Worm (Caenorhabditis elegans) whole organism, L4 larva: Measurements from ENCODE around the gene ins-12.

ENCODE experiments used
- F10B5.3 ChIP-seq: sonication (generic microtip); optimal IDR thresholded peaks from 2 replicates; lab custom pipeline; 2016; ENCODE audit warnings: mild to moderate bottlenecking, missing genetic modification characterization, missing compliant biosample characterization
- F44E2.7 ChIP-seq: fragments of 200-800 bp; sonication (Bioruptor generic); IDR thresholded peaks from 2 replicates; pipeline ENCODE4 v2.1.2; 2022; ENCODE audit warnings: missing genetic modification characterization, missing compliant biosample characterization
- T20F7.1 ChIP-seq: fragments of 200-800 bp; sonication (Bioruptor generic); optimal IDR thresholded peaks from 2 replicates; lab custom pipeline; 2018; ENCODE audit warnings: mild to moderate bottlenecking, missing genetic modification characterization, missing compliant biosample characterization
- T26A8.4 ChIP-seq: fragments of 200-800 bp; sonication (Bioruptor generic); IDR thresholded peaks from 2 replicates; pipeline ENCODE4 v1.3.6; 2022; ENCODE audit warnings: missing genetic modification characterization, missing compliant biosample characterization
- Y105C5A.15 ChIP-seq: fragments of 200-800 bp; sonication (Bioruptor generic); IDR thresholded peaks from 2 replicates; pipeline ENCODE4 v1.3.6; 2022; ENCODE audit warnings: missing genetic modification characterization, missing compliant biosample characterization
- Y48G9A.11 ChIP-seq: fragments of 200-800 bp; sonication (Bioruptor generic); IDR thresholded peaks from 2 replicates; pipeline ENCODE4 v1.3.6; 2022; ENCODE audit warnings: missing genetic modification reagents, missing genetic modification characterization, missing compliant biosample characterization
- Y5F2A.4 ChIP-seq: fragments of 200-800 bp; sonication (Bioruptor generic); optimal IDR thresholded peaks from 2 replicates; lab custom pipeline; 2018; ENCODE audit warnings: mild to moderate bottlenecking, missing genetic modification characterization, missing compliant biosample characterization
- Y75B8A.6 ChIP-seq: fragments of 200-800 bp; sonication (Bioruptor generic); IDR thresholded peaks from 2 replicates; pipeline ENCODE4 v1.3.6; 2022; ENCODE audit warnings: missing genetic modification reagents, missing genetic modification characterization, missing compliant biosample characterization
- ZK546.5 ChIP-seq, 2 experiments: sonication (generic microtip); optimal IDR thresholded peaks; 2 replicates each; lab custom pipeline; 2017; ENCODE audit warnings: missing biosample characterization in 2 of 2, missing genetic modification characterization in 2 of 2
- aha-1 ChIP-seq: fragments of 150-350 bp; peaks from one replicate; lab custom pipeline; 2014; ENCODE audit warnings: missing biosample characterization, missing genetic modification characterization
- daf-16 ChIP-seq, 3 experiments: sonication (generic microtip); optimal IDR thresholded peaks; 2 replicates each; lab custom pipeline; 2016 to 2017; ENCODE audit warnings: missing genetic modification characterization in 3 of 3, missing genetic modification reagents in 3 of 3, mild to moderate bottlenecking in 2 of 3, missing compliant biosample characterization in 2 of 3, missing biosample characterization in 1 of 3, moderate library complexity in 1 of 3
- dmd-6 ChIP-seq: fragments of 200-800 bp; sonication (Bioruptor generic); IDR thresholded peaks from 2 replicates; pipeline ENCODE4 v1.3.6; 2022; ENCODE audit warnings: missing genetic modification reagents, missing genetic modification characterization, missing compliant biosample characterization
- dmd-8 ChIP-seq: fragments of 200-800 bp; sonication (Bioruptor generic); IDR thresholded peaks from 2 replicates; pipeline ENCODE4 v1.3.6; 2022; ENCODE audit warnings: missing genetic modification characterization, missing compliant biosample characterization
- dve-1 ChIP-seq: sonication (generic microtip); optimal IDR thresholded peaks from 2 replicates; lab custom pipeline; 2017; ENCODE audit warnings: antibody characterized with exemption, mild to moderate bottlenecking, missing genetic modification characterization, missing compliant biosample characterization; ENCODE audit not compliant: insufficient read depth
- fkh-10 ChIP-seq: fragments of 150-350 bp; optimal IDR thresholded peaks from 2 replicates; lab custom pipeline; 2014; ENCODE audit warnings: missing biosample characterization, missing genetic modification reagents, missing genetic modification characterization
- gei-8 ChIP-seq: fragments of 200-800 bp; sonication (Bioruptor generic); optimal IDR thresholded peaks from 2 replicates; lab custom pipeline; 2018; ENCODE audit warnings: mild to moderate bottlenecking, missing genetic modification characterization, missing compliant biosample characterization
- hlh-11 ChIP-seq: fragments of 200-800 bp; sonication (Bioruptor generic); optimal IDR thresholded peaks from 2 replicates; lab custom pipeline; 2018; ENCODE audit warnings: mild to moderate bottlenecking, missing genetic modification characterization, missing compliant biosample characterization
- hlh-30 ChIP-seq: sonication (generic microtip); optimal IDR thresholded peaks from 2 replicates; lab custom pipeline; 2017; ENCODE audit warnings: antibody characterized with exemption, mild to moderate bottlenecking, missing genetic modification characterization, missing compliant biosample characterization; ENCODE audit not compliant: insufficient read depth
- hmg-1.1 ChIP-seq: fragments of 200-800 bp; sonication (Bioruptor generic); IDR thresholded peaks from 2 replicates; pipeline ENCODE4 v1.3.6; 2022; ENCODE audit warnings: missing genetic modification reagents, missing genetic modification characterization, missing compliant biosample characterization
- lin-15B ChIP-seq: fragments of 150-350 bp; sonication (generic microtip); optimal IDR thresholded peaks from 3 replicates; lab custom pipeline; 2014; ENCODE audit warnings: missing biosample characterization, missing genetic modification characterization
- lin-38 ChIP-seq: fragments of 200-800 bp; sonication (Bioruptor generic); IDR thresholded peaks from 2 replicates; pipeline ENCODE4 v1.3.6; 2022; ENCODE audit warnings: missing genetic modification reagents, missing genetic modification characterization, missing compliant biosample characterization
- lin-39 ChIP-seq: fragments of 150-350 bp; optimal IDR thresholded peaks from 2 replicates; lab custom pipeline; 2014; ENCODE audit warnings: missing biosample characterization, missing genetic modification reagents, missing genetic modification characterization
- lir-3 ChIP-seq: sonication (generic microtip); optimal IDR thresholded peaks from 2 replicates; lab custom pipeline; 2016; ENCODE audit warnings: mild to moderate bottlenecking, missing genetic modification characterization, missing compliant biosample characterization
- madf-9 ChIP-seq: fragments of 200-800 bp; sonication (Bioruptor generic); conservative IDR thresholded peaks from 2 replicates; pipeline ENCODE4 v1.3.6; 2022; ENCODE audit warnings: missing genetic modification reagents, missing genetic modification characterization, missing compliant biosample characterization
- mdl-1 ChIP-seq, 2 experiments: fragments of 150-350 bp in 1 of 2; sonication (generic microtip) in 1 of 2; optimal IDR thresholded peaks; 2 replicates each; lab custom pipeline; 2014 to 2017; ENCODE audit warnings: missing biosample characterization in 2 of 2, missing genetic modification characterization in 2 of 2
- mep-1 ChIP-seq: fragments of 150-350 bp; sonication (generic microtip); optimal IDR thresholded peaks from 3 replicates; lab custom pipeline; 2014; ENCODE audit warnings: missing biosample characterization, missing genetic modification characterization
- mxl-2 ChIP-seq: fragments of 200-800 bp; sonication (Bioruptor generic); conservative IDR thresholded peaks from 2 replicates; pipeline ENCODE4 v1.3.6; 2022; ENCODE audit warnings: missing genetic modification reagents, missing genetic modification characterization, missing compliant biosample characterization
- mxl-3 ChIP-seq: fragments of 200-800 bp; sonication (Bioruptor generic); optimal IDR thresholded peaks from 2 replicates; lab custom pipeline; 2018; ENCODE audit warnings: mild to moderate bottlenecking, missing genetic modification characterization, missing compliant biosample characterization
- nhr-102 ChIP-seq: sonication (generic microtip); optimal IDR thresholded peaks from 2 replicates; lab custom pipeline; 2016; ENCODE audit warnings: mild to moderate bottlenecking, missing genetic modification characterization, moderate library complexity, missing compliant biosample characterization
- nhr-237 ChIP-seq: sonication (generic microtip); optimal IDR thresholded peaks from 2 replicates; lab custom pipeline; 2017; ENCODE audit warnings: missing biosample characterization, missing genetic modification characterization
- nhr-25 ChIP-seq: sonication (generic microtip); optimal IDR thresholded peaks from 2 replicates; lab custom pipeline; 2017; ENCODE audit warnings: missing genetic modification characterization, mild to moderate bottlenecking, missing compliant biosample characterization, antibody characterized with exemption, moderate library complexity, borderline replicate concordance; ENCODE audit not compliant: insufficient read depth
- nhr-28 ChIP-seq: fragments of 150-350 bp; optimal IDR thresholded peaks from 2 replicates; lab custom pipeline; 2014; ENCODE audit warnings: missing biosample characterization, missing genetic modification characterization
- nhr-42 ChIP-seq: fragments of 200-800 bp; sonication (Bioruptor generic); IDR thresholded peaks from 2 replicates; pipeline ENCODE4 v1.3.6; 2022; ENCODE audit warnings: missing genetic modification characterization, missing compliant biosample characterization
- nhr-77 ChIP-seq: fragments of 150-350 bp; optimal IDR thresholded peaks from 2 replicates; lab custom pipeline; 2014; ENCODE audit warnings: missing biosample characterization, missing genetic modification characterization
- pqm-1 ChIP-seq: sonication (generic microtip); optimal IDR thresholded peaks from 2 replicates; lab custom pipeline; 2017; ENCODE audit warnings: missing biosample characterization, missing genetic modification characterization
- snpc-4 ChIP-seq: fragments of 150-350 bp; optimal IDR thresholded peaks from 2 replicates; lab custom pipeline; 2014; ENCODE audit warnings: missing biosample characterization, missing genetic modification characterization
- tag-97 ChIP-seq: fragments of 200-800 bp; sonication (Bioruptor generic); IDR thresholded peaks from 2 replicates; pipeline ENCODE4 v1.3.6; 2022; ENCODE audit warnings: missing genetic modification characterization, missing compliant biosample characterization
- tra-1 ChIP-seq: fragments of 200-800 bp; sonication (Bioruptor generic); IDR thresholded peaks from 2 replicates; pipeline ENCODE4 v1.3.6; 2022; ENCODE audit warnings: missing genetic modification reagents, missing genetic modification characterization, missing compliant biosample characterization
- unc-130 ChIP-seq: sonication (generic microtip); optimal IDR thresholded peaks from 2 replicates; lab custom pipeline; 2016; ENCODE audit warnings: missing genetic modification reagents, missing genetic modification characterization, missing compliant biosample characterization
- zfp-3 ChIP-seq: fragments of 200-800 bp; sonication (Bioruptor generic); conservative IDR thresholded peaks from 2 replicates; pipeline ENCODE4 v1.3.6; 2022; ENCODE audit warnings: missing genetic modification reagents, missing genetic modification characterization, missing compliant biosample characterization
- ztf-7 ChIP-seq: fragments of 150-350 bp; optimal IDR thresholded peaks from 2 replicates; lab custom pipeline; 2014; ENCODE audit warnings: missing biosample characterization, missing genetic modification characterization

Gene ins-12

DNA sequence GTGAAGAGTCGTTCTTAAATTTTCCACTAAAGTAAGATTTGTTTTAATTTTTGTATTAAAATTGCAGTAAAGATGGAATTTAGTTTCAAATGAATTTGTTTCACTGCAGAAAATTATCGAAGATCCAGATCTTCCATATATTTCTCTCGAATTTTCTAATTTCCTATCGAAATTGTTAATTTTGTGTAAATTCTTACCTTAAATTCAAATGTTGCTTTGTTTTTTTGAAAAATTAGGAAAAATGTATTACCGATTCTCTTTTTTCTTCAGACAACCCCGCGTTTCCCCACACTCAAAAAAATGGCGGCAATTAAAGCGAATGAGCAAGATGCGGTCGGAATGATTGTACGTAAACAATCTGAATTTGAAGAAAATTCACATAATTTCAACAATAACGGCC lies 4.7 kb upstream of the ins-12 start, which contains the start of gene C17C3.6:
Gene C17C3.6 (plus strand): TSS at position 301 of the 400 bp plus-strand sequence.
- no peak for TF ChIP-seq hlh-11 (tag; lab: Kevin White, UChicago)
- TF ChIP-seq nhr-102 (tag; lab: Kevin White, UChicago) = no peak
- no peak for TF ChIP-seq lin-38
- TF ChIP-seq tra-1 = no peak
- no peak for TF ChIP-seq zfp-3 (GFP tag; lab: Robert Waterston, UW)
- TF ChIP-seq lin-39 = no peak
- no peak for TF ChIP-seq aha-1
- no peak for TF ChIP-seq lin-15B (tag; lab: Kevin White, UChicago)
- TF ChIP-seq mxl-2 (GFP tag; lab: Robert Waterston, UW) = no peak
- no peak for TF ChIP-seq nhr-28 (tag; lab: Kevin White, UChicago)
- TF ChIP-seq Y5F2A.4 (GFP tag; lab: Kevin White, UChicago) = no peak
- no peak for TF ChIP-seq F44E2.7 (GFP tag; lab: Robert Waterston, UW)
- no peak for TF ChIP-seq nhr-237 (tag; lab: Kevin White, UChicago)
- no peak for TF ChIP-seq dmd-6 (GFP tag; lab: Robert Waterston, UW)
- no peak for TF ChIP-seq mdl-1 (tag; optimal IDR thresholded peaks at IDR 0.05; lab: Kevin White, UChicago)
- TF ChIP-seq madf-9 (GFP tag; lab: Robert Waterston, UW) = no peak
- TF ChIP-seq lir-3 = no peak
- TF ChIP-seq tag-97 (GFP tag; lab: Robert Waterston, UW) = no peak
- no peak for TF ChIP-seq snpc-4
- no peak for TF ChIP-seq hmg-1.1 (GFP tag; lab: Robert Waterston, UW)

DNA sequence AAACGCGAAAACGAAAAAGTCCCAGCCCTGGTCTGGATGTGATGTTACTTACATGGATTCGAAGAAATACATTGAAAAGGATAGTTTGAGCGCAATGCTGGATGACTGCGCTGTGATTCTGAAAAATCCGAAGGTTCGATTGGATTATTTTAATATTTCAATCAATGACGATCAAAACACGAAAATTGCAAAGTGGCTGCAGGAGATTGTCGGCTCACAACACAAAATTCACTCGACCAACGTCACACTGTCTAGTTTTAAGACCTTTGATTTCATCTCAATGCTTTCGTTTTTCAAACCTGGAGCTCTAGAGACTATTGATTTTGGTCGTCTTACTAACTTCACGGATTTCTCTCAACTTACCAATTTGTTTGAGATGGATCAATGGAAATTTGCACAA lies 2.9 kb upstream of the ins-12 start, which contains the start of gene C17C3.5:
Gene C17C3.5 (plus strand): TSS at position 301 of the 400 bp plus-strand sequence.
- TF ChIP-seq nhr-77 = no peak
- no peak for TF ChIP-seq lin-15B (tag; lab: Kevin White, UChicago)
- TF ChIP-seq mep-1 (tag; lab: Kevin White, UChicago) = no peak
- TF ChIP-seq dmd-8 (GFP tag; lab: Robert Waterston, UW) = no peak
- TF ChIP-seq fkh-10 (GFP tag; lab: Kevin White, UChicago) = no peak
- TF ChIP-seq Y75B8A.6 (GFP tag; lab: Robert Waterston, UW) = no peak
- no peak for TF ChIP-seq Y48G9A.11
- TF ChIP-seq ZK546.5 (tag; optimal IDR thresholded peaks at IDR 0.05; lab: Kevin White, UChicago) = no peak
- no peak for TF ChIP-seq nhr-102 (tag; lab: Kevin White, UChicago)
- no peak for TF ChIP-seq tag-97 (GFP tag; lab: Robert Waterston, UW)
- no peak for TF ChIP-seq zfp-3 (GFP tag; lab: Robert Waterston, UW)
- TF ChIP-seq Y105C5A.15 (GFP tag; lab: Robert Waterston, UW) = no peak
- no peak for TF ChIP-seq mxl-3 (GFP tag; lab: Kevin White, UChicago)
- no peak for TF ChIP-seq dmd-6 (GFP tag; lab: Robert Waterston, UW)
- TF ChIP-seq nhr-25 (tag; lab: Kevin White, UChicago) = no peak
- no peak for TF ChIP-seq ztf-7
- TF ChIP-seq unc-130 (GFP tag; lab: Kevin White, UChicago) = no peak
- no peak for TF ChIP-seq nhr-28 (tag; lab: Kevin White, UChicago)
- TF ChIP-seq F10B5.3 (tag; lab: Kevin White, UChicago) = no peak
- no peak for TF ChIP-seq T26A8.4 (GFP tag; lab: Robert Waterston, UW)

DNA sequence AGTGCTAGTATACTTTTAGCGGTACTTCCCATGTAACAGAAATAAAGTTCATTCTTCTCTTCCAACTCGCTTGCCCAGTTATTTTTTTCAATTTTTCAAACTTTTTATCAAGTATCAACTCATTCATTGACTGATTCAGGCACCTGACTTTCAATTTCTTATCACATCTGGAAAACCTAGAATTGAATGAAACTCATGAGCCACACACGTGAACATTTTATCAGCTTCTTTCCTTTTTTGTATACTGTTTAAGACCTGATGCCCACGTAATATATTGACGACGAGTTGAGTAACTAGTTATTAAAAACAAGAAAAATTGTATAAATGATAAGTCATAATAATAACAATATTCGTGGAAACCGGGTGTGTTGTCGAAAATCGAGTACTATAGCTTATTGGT lies 886 bp upstream of the ins-12 start:
- TF ChIP-seq mxl-2 (GFP tag; lab: Robert Waterston, UW) (peak; percentile 47; the same call in 1 of the 2 replicates), daf-16 (GFP tag; optimal IDR thresholded peaks at IDR 0.05; lab: Kevin White, UChicago) (no peak), daf-16 (tag; optimal IDR thresholded peaks at IDR 0.05; lab: Kevin White, UChicago) (peak; percentile 90), hlh-11 (tag; lab: Kevin White, UChicago) (peak; percentile 60), dmd-6 (GFP tag; lab: Robert Waterston, UW) (peak; percentile 53), nhr-28 (tag; lab: Kevin White, UChicago) (peak; percentile 44), snpc-4 (no peak), hlh-30 (tag; lab: Kevin White, UChicago) (peak; percentile 69), dve-1 (tag; lab: Kevin White, UChicago) (peak; percentile 71), nhr-42 (no peak), gei-8 (GFP tag; lab: Kevin White, UChicago) (no peak), pqm-1 (tag; lab: Kevin White, UChicago) (peak; percentile 52), mdl-1 (tag; optimal IDR thresholded peaks at IDR 0.05; lab: Kevin White, UChicago) (peak in 1 of 2 experiments; percentile 23), T20F7.1 (GFP tag; lab: Kevin White, UChicago) (no peak)
